Worm (Caenorhabditis elegans): Measurements from ENCODE around the gene F31E8.4.

Gene F31E8.4

ce11 chrII:6829108-6829507 lies 29.2 kb upstream of the F31E8.4 start:
- TF ChIP-seq scrt-1 (GFP tag; IDR thresholded peaks at IDR 0.05) (no peak), B0310.2 (tag; optimal IDR thresholded peaks at IDR 0.05) (no peak), pes-1 (GFP tag; IDR thresholded peaks at IDR 0.05) (no peak)

- TF ChIP-seq aly-1 (tag; optimal IDR thresholded peaks at IDR 0.05): no peak
- peak; percentile 50 for TF ChIP-seq ceh-36 (tag; optimal IDR thresholded peaks at IDR 0.05)
- no peak for TF ChIP-seq B0310.2 (tag; optimal IDR thresholded peaks at IDR 0.05)
- no peak for TF ChIP-seq hnd-1 (tag; optimal IDR thresholded peaks at IDR 0.05)
- TF ChIP-seq sea-1 (GFP tag; conservative IDR thresholded peaks at IDR 0.05): no peak
- TF ChIP-seq flt-1 (GFP tag; IDR thresholded peaks at IDR 0.05): no peak
- 0 out of 2 replicates have a peak, but pooled peaks have one; percentile 35 for TF ChIP-seq tbx-37 (GFP tag; conservative IDR thresholded peaks at IDR 0.05)
- peak; percentile 43 for TF ChIP-seq hmg-4 (GFP tag; optimal IDR thresholded peaks at IDR 0.05)
Measured at ce11 chrII:6828073-6828900, 28.3 kb upstream of the F31E8.4 start.

- TF ChIP-seq hmbx-1 (tag; optimal IDR thresholded peaks at IDR 0.05) (no peak), ceh-36 (tag; optimal IDR thresholded peaks at IDR 0.05) (peak; percentile 88), sea-1 (GFP tag; conservative IDR thresholded peaks at IDR 0.05) (no peak), hmg-4 (GFP tag; optimal IDR thresholded peaks at IDR 0.05) (peak; percentile 30), ama-1 (optimal IDR thresholded peaks at IDR 0.05) (no peak), tra-4 (tag; optimal IDR thresholded peaks at IDR 0.05) (no peak), ets-7 (tag; optimal IDR thresholded peaks at IDR 0.05) (no peak), hnd-1 (tag; optimal IDR thresholded peaks at IDR 0.05) (no peak)
Measured at ce11 chrII:6827388-6827787, 27.4 kb upstream of the F31E8.4 start.

ce11 chrII:6826726-6827125 lies 26.8 kb upstream of the F31E8.4 start:
- no peak for TF ChIP-seq ets-7 (tag; optimal IDR thresholded peaks at IDR 0.05)
- TF ChIP-seq B0310.2 (tag; optimal IDR thresholded peaks at IDR 0.05): no peak
- TF ChIP-seq aly-1 (tag; optimal IDR thresholded peaks at IDR 0.05): no peak
- no peak for TF ChIP-seq ceh-36 (tag; optimal IDR thresholded peaks at IDR 0.05)
- TF ChIP-seq hnd-1 (tag; optimal IDR thresholded peaks at IDR 0.05): no peak
- TF ChIP-seq flt-1 (GFP tag; IDR thresholded peaks at IDR 0.05): no peak
- TF ChIP-seq pes-1 (GFP tag; IDR thresholded peaks at IDR 0.05): no peak
- TF ChIP-seq tbx-11 (GFP tag; IDR thresholded peaks at IDR 0.05): no peak
- TF ChIP-seq tbx-37 (GFP tag; conservative IDR thresholded peaks at IDR 0.05): no peak
- TF ChIP-seq hmg-4 (GFP tag; optimal IDR thresholded peaks at IDR 0.05): no peak
- no peak for TF ChIP-seq sea-1 (GFP tag; conservative IDR thresholded peaks at IDR 0.05)

- TF ChIP-seq hmbx-1 (tag; optimal IDR thresholded peaks at IDR 0.05) (no peak), flt-1 (GFP tag; IDR thresholded peaks at IDR 0.05) (peak; percentile 38; the same call in 1 of the 2 replicates), tbx-37 (GFP tag; conservative IDR thresholded peaks at IDR 0.05) (no peak), hnd-1 (tag; optimal IDR thresholded peaks at IDR 0.05) (no peak), tbx-11 (GFP tag; IDR thresholded peaks at IDR 0.05) (no peak), F13C5.2 (tag; optimal IDR thresholded peaks at IDR 0.05) (no peak), hmg-4 (GFP tag; optimal IDR thresholded peaks at IDR 0.05) (peak; percentile 42), ceh-36 (tag; optimal IDR thresholded peaks at IDR 0.05) (peak; percentile 68)
Measured at ce11 chrII:6825732-6826131, 25.8 kb upstream of the F31E8.4 start.

ce11 chrII:6824524-6824923 lies 24.6 kb upstream of the F31E8.4 start:
- no peak for TF ChIP-seq ama-1 (optimal IDR thresholded peaks at IDR 0.05)
- TF ChIP-seq hmbx-1 (tag; optimal IDR thresholded peaks at IDR 0.05): no peak
- no peak for TF ChIP-seq ets-7 (tag; optimal IDR thresholded peaks at IDR 0.05)

- TF ChIP-seq F13C5.2 (tag; optimal IDR thresholded peaks at IDR 0.05) (peak; percentile 4), scrt-1 (GFP tag; IDR thresholded peaks at IDR 0.05) (no peak), ceh-36 (tag; optimal IDR thresholded peaks at IDR 0.05) (no peak)
Measured at ce11 chrII:6823912-6824311, 24.0 kb upstream of the F31E8.4 start.

- no peak for TF ChIP-seq hnd-1 (tag; optimal IDR thresholded peaks at IDR 0.05)
Measured at ce11 chrII:6823233-6823632, 23.3 kb upstream of the F31E8.4 start.

ce11 chrII:6822347-6822746 lies 22.4 kb upstream of the F31E8.4 start:
- TF ChIP-seq tbx-11 (GFP tag; IDR thresholded peaks at IDR 0.05) (no peak), hnd-1 (tag; optimal IDR thresholded peaks at IDR 0.05) (no peak), ama-1 (optimal IDR thresholded peaks at IDR 0.05) (no peak), ceh-36 (tag; optimal IDR thresholded peaks at IDR 0.05) (no peak), tra-4 (tag; optimal IDR thresholded peaks at IDR 0.05) (no peak), aly-1 (tag; optimal IDR thresholded peaks at IDR 0.05) (no peak), hmbx-1 (tag; optimal IDR thresholded peaks at IDR 0.05) (no peak), F13C5.2 (tag; optimal IDR thresholded peaks at IDR 0.05) (no peak), hmg-4 (GFP tag; optimal IDR thresholded peaks at IDR 0.05) (no peak), sea-1 (GFP tag; conservative IDR thresholded peaks at IDR 0.05) (no peak), pes-1 (GFP tag; IDR thresholded peaks at IDR 0.05) (no peak), B0310.2 (tag; optimal IDR thresholded peaks at IDR 0.05) (no peak), tbx-37 (GFP tag; conservative IDR thresholded peaks at IDR 0.05) (no peak)
